Fruit fly (Drosophila melanogaster): ENCODE data around the gene TM9SF2.

Gene TM9SF2

DNA sequence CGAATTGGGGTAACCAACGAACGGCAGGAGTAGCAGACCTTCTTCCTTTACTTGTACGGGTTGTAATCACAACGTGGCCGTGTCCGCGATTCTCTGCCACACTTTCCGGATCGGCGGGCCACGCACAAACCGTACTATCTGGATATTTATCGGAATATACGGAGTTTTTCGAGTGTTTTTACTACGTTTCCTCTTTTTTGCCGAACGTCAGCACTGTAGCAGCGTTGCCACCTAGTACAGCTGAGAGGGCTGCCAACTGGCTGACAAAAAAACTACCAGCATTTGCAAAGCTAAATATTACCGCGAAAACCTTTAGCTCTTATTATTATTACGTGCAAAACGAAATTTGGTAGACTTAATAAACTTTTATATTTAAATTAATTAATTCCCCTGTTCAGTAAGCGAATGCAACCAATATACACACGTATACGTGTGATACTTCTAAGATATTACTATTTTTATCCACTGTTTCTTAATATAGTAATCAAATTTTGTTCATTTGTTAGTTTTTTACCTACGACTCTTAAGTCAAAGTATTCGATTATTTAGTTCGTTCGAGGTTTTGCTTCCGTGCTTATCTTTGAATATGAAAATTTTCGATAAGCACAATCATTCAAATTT is at the start of gene TM9SF2:
Gene TM9SF2, minus strand, starts transcription at position 244 of the 621 bp plus-strand sequence.
- TF ChIP-seq CG7101 (tag; optimal IDR thresholded peaks at IDR 0.05), result peak; percentile 34
- no peak for TF ChIP-seq Crg-1 (GFP tag; optimal IDR thresholded peaks at IDR 0.05)
- TF ChIP-seq tj (GFP tag; optimal IDR thresholded peaks at IDR 0.05), result peak; percentile 96
- peak; percentile 13 for TF ChIP-seq pad (GFP tag; optimal IDR thresholded peaks at IDR 0.05)
- peak; percentile 45 for TF ChIP-seq CG1620 (GFP tag; optimal IDR thresholded peaks at IDR 0.05)
- peak; percentile 51 for TF ChIP-seq CG5204 (GFP tag; optimal IDR thresholded peaks at IDR 0.05)
- TF ChIP-seq CG14711 (tag; optimal IDR thresholded peaks at IDR 0.05), result peak; percentile 6
- TF ChIP-seq ovo (GFP tag; optimal IDR thresholded peaks at IDR 0.05), result no peak
- peak; percentile 37 for TF ChIP-seq CG7045 (GFP tag; optimal IDR thresholded peaks at IDR 0.05)
- no peak for TF ChIP-seq bab1 (GFP tag; optimal IDR thresholded peaks at IDR 0.05)
- TF ChIP-seq kay (GFP tag; ENCODE audit: borderline replicate concordance), result no peak
- peak; percentile 35 for TF ChIP-seq Mnt (GFP tag; optimal IDR thresholded peaks at IDR 0.05)
- no peak for TF ChIP-seq Hr96 (GFP tag; optimal IDR thresholded peaks at IDR 0.05)
- no peak for TF ChIP-seq cic (GFP tag; optimal IDR thresholded peaks at IDR 0.05)
- TF ChIP-seq CG11617 (GFP tag; optimal IDR thresholded peaks at IDR 0.05), result peak; percentile 6
- no peak for TF ChIP-seq cnc (optimal IDR thresholded peaks at IDR 0.05)
- peak; percentile 34 for TF ChIP-seq CG12768 (GFP tag; optimal IDR thresholded peaks at IDR 0.05)
- TF ChIP-seq CG33017 (tag; optimal IDR thresholded peaks at IDR 0.05), result no peak
- no peak for TF ChIP-seq Clk (GFP tag; optimal IDR thresholded peaks at IDR 0.05)
- peak; percentile 55 for TF ChIP-seq toe (GFP tag; optimal IDR thresholded peaks at IDR 0.05)

DNA sequence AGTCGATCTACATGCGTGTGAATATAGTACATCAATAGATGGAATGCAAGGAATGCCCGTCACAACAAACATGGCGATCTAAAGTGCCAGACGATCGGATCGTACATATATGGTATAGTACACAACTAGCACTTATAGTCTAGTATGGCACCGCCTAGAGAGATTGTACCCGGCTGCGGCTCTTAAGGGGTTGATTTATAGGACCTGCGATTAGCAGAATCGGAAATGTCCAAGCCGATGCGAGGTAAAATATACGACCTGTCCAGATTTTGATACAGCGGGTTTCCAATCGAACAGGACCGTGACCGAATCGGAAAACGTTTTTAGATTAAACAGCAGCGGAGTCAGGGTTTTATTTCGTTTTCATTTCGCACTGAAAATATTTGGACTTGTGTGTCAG is 49.8 kb upstream of the TM9SF2 start:
- TF ChIP-seq CG14711 (tag; optimal IDR thresholded peaks at IDR 0.05), result no peak
- TF ChIP-seq kay (GFP tag; ENCODE audit: borderline replicate concordance), result no peak
- no peak for TF ChIP-seq cnc (optimal IDR thresholded peaks at IDR 0.05)
- TF ChIP-seq toe (GFP tag; optimal IDR thresholded peaks at IDR 0.05), result no peak
- TF ChIP-seq CG7101 (tag; optimal IDR thresholded peaks at IDR 0.05), result no peak
- no peak for TF ChIP-seq Clk (GFP tag; optimal IDR thresholded peaks at IDR 0.05)
- no peak for TF ChIP-seq Mnt (GFP tag; optimal IDR thresholded peaks at IDR 0.05)
- no peak for TF ChIP-seq CG7045 (GFP tag; optimal IDR thresholded peaks at IDR 0.05)

dm6 chr2L:20783044-20783443 is 48.9 kb upstream of the TM9SF2 start:
- TF ChIP-seq Clk (GFP tag; optimal IDR thresholded peaks at IDR 0.05), result no peak
- TF ChIP-seq CG7045 (GFP tag; optimal IDR thresholded peaks at IDR 0.05), result no peak
- no peak for TF ChIP-seq Crg-1 (GFP tag; optimal IDR thresholded peaks at IDR 0.05)
- TF ChIP-seq ovo (GFP tag; optimal IDR thresholded peaks at IDR 0.05), result peak; percentile 86
- TF ChIP-seq toe (GFP tag; optimal IDR thresholded peaks at IDR 0.05), result peak; percentile 34
- peak; percentile 28 for TF ChIP-seq pad (GFP tag; optimal IDR thresholded peaks at IDR 0.05)

- TF ChIP-seq cnc (optimal IDR thresholded peaks at IDR 0.05) (no peak), CG7101 (tag; optimal IDR thresholded peaks at IDR 0.05) (peak; percentile 72), CG1620 (GFP tag; optimal IDR thresholded peaks at IDR 0.05) (peak; percentile 21), Mnt (GFP tag; optimal IDR thresholded peaks at IDR 0.05) (peak; percentile 37), CG7045 (GFP tag; optimal IDR thresholded peaks at IDR 0.05) (peak; percentile 78), Clk (GFP tag; optimal IDR thresholded peaks at IDR 0.05) (peak; percentile 45), tj (GFP tag; optimal IDR thresholded peaks at IDR 0.05) (no peak), CG5204 (GFP tag; optimal IDR thresholded peaks at IDR 0.05) (peak; percentile 9), ovo (GFP tag; optimal IDR thresholded peaks at IDR 0.05) (peak; percentile 39), CG14711 (tag; optimal IDR thresholded peaks at IDR 0.05) (peak; percentile 9), bab1 (GFP tag; optimal IDR thresholded peaks at IDR 0.05) (no peak), CG11617 (GFP tag; optimal IDR thresholded peaks at IDR 0.05) (peak; percentile 64), CG33017 (tag; optimal IDR thresholded peaks at IDR 0.05) (peak; percentile 79), Crg-1 (GFP tag; optimal IDR thresholded peaks at IDR 0.05) (peak; percentile 39), pad (GFP tag; optimal IDR thresholded peaks at IDR 0.05) (peak; percentile 56), Hr96 (GFP tag; optimal IDR thresholded peaks at IDR 0.05) (no peak), toe (GFP tag; optimal IDR thresholded peaks at IDR 0.05) (peak; percentile 15), cic (GFP tag; optimal IDR thresholded peaks at IDR 0.05) (peak; percentile 82), kay (GFP tag; ENCODE audit: borderline replicate concordance) (peak; percentile 69), CG12768 (GFP tag; optimal IDR thresholded peaks at IDR 0.05) (peak; percentile 81)
Observed at dm6 chr2L:20780768-20781167, 46.7 kb upstream of the TM9SF2 start.

DNA sequence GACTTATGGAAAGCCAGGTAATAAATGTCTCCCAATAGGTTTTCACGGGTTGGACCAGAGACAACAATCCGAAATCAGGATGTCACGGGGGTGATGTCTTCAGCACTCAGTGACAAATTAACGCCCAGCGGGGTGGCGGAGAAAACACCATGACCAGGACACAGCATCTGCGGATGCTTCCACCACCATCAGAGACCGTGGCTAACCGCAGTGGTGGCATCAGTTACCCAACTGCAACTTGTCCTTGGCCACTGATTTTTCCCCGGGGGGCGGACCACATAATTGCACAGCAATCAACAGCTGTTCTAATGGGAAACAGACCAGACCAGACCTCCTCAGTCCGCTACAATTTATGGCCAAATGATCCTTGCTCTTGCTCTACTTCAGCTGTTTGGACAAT is 44.3 kb upstream of the TM9SF2 start:
- TF ChIP-seq pad (GFP tag; optimal IDR thresholded peaks at IDR 0.05), result no peak
- no peak for TF ChIP-seq CG14711 (tag; optimal IDR thresholded peaks at IDR 0.05)

DNA sequence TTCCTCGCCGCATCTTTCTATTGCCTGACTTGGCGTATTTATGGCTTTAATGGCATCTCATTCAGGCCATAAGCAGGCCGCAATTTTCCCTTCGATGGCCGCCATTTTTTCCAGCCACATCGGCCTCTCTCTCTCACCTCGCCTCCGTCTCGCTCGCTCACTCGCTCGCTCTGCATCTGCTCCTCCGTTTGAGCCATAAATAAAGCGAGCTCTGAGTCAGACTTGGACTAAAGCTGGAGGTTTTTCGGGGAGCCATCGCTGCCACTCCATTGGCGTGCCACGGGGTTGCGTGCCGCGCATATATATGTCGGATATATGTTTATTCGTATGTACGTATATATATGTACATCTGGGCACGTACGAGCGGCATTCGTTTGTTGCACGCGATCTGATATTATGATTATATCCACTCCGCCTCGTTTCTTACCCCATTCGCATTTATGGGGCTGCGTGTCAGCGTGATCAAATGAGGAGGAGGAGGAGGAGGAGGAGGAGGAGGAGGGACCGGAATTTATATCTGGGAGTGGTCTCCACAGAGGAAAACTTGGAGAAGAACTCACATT is 42.9 kb upstream of the TM9SF2 start:
- no peak for TF ChIP-seq CG7101 (tag; optimal IDR thresholded peaks at IDR 0.05)
- TF ChIP-seq CG12768 (GFP tag; optimal IDR thresholded peaks at IDR 0.05), result no peak
- no peak for TF ChIP-seq cic (GFP tag; optimal IDR thresholded peaks at IDR 0.05)
- TF ChIP-seq CG14711 (tag; optimal IDR thresholded peaks at IDR 0.05), result no peak
- TF ChIP-seq kay (GFP tag; ENCODE audit: borderline replicate concordance), result no peak
- no peak for TF ChIP-seq CG5204 (GFP tag; optimal IDR thresholded peaks at IDR 0.05)
- no peak for TF ChIP-seq toe (GFP tag; optimal IDR thresholded peaks at IDR 0.05)
- no peak for TF ChIP-seq Mnt (GFP tag; optimal IDR thresholded peaks at IDR 0.05)
- TF ChIP-seq Hr96 (GFP tag; optimal IDR thresholded peaks at IDR 0.05), result no peak
